Worm (Caenorhabditis elegans) whole organism, early embryonic: Measurements from ENCODE around the gene M57.1.

Experiments
- B0310.2 ChIP-seq: sonication (generic microtip); optimal IDR thresholded peaks from 2 replicates; lab custom pipeline; 2016; ENCODE audit warnings: mild to moderate bottlenecking, missing genetic modification characterization, missing compliant biosample characterization
- F13C5.2 ChIP-seq: sonication (generic microtip); optimal IDR thresholded peaks from 2 replicates; lab custom pipeline; 2017; ENCODE audit warnings: mild to moderate bottlenecking, missing genetic modification characterization, inconsistent platforms, missing compliant biosample characterization
- aly-1 ChIP-seq: sonication (generic microtip); optimal IDR thresholded peaks from 2 replicates; lab custom pipeline; 2016; ENCODE audit warnings: missing genetic modification characterization, missing compliant biosample characterization
- ama-1 ChIP-seq: fragments of 150-350 bp; optimal IDR thresholded peaks from 2 replicates; lab custom pipeline; 2014
- ceh-13 ChIP-seq: fragments of 200-800 bp; sonication (Bioruptor generic); optimal IDR thresholded peaks from 2 replicates; lab custom pipeline; 2018; ENCODE audit warnings: mild to moderate bottlenecking, missing genetic modification characterization, missing compliant biosample characterization
- ceh-36 ChIP-seq: sonication (generic microtip); optimal IDR thresholded peaks from 2 replicates; lab custom pipeline; 2016; ENCODE audit warnings: missing genetic modification characterization, inconsistent platforms, missing compliant biosample characterization
- ets-7 ChIP-seq: sonication (generic microtip); optimal IDR thresholded peaks from 2 replicates; lab custom pipeline; 2016; ENCODE audit warnings: missing genotype, missing genetic modification characterization, missing compliant biosample characterization
- flt-1 ChIP-seq: fragments of 200-800 bp; sonication (Bioruptor generic); IDR thresholded peaks from 2 replicates; pipeline ENCODE4 v1.3.6; 2022; ENCODE audit warnings: missing genetic modification characterization, missing compliant biosample characterization
- hmbx-1 ChIP-seq: sonication (generic microtip); optimal IDR thresholded peaks from 2 replicates; lab custom pipeline; 2016; ENCODE audit warnings: mild to moderate bottlenecking, missing genetic modification characterization, missing compliant biosample characterization
- hmg-4 ChIP-seq: fragments of 200-800 bp; sonication (Bioruptor generic); optimal IDR thresholded peaks from 2 replicates; lab custom pipeline; 2018; ENCODE audit warnings: mild to moderate bottlenecking, missing genetic modification characterization, missing compliant biosample characterization
- hnd-1 ChIP-seq: sonication (generic microtip); optimal IDR thresholded peaks from 2 replicates; lab custom pipeline; 2016; ENCODE audit warnings: missing genetic modification characterization, missing compliant biosample characterization
- pes-1 ChIP-seq: fragments of 200-800 bp; sonication (Bioruptor generic); IDR thresholded peaks from 2 replicates; pipeline ENCODE4 v1.3.6; 2022; ENCODE audit warnings: missing genetic modification reagents, missing genetic modification characterization, missing compliant biosample characterization
- scrt-1 ChIP-seq: fragments of 200-800 bp; sonication (Bioruptor generic); IDR thresholded peaks from 2 replicates; pipeline ENCODE4 v1.3.6; 2022; ENCODE audit warnings: missing genetic modification characterization, missing compliant biosample characterization
- sea-1 ChIP-seq: fragments of 200-800 bp; sonication (Bioruptor generic); conservative IDR thresholded peaks from 2 replicates; pipeline ENCODE4 v1.3.6; 2022; ENCODE audit warnings: missing genetic modification characterization, missing compliant biosample characterization
- tbx-11 ChIP-seq: fragments of 200-800 bp; sonication (Bioruptor generic); IDR thresholded peaks from 2 replicates; pipeline ENCODE4 v1.3.6; 2022; ENCODE audit warnings: missing genetic modification characterization, missing compliant biosample characterization
- tbx-37 ChIP-seq: fragments of 200-800 bp; sonication (Bioruptor generic); conservative IDR thresholded peaks from 2 replicates; pipeline ENCODE4 v1.3.6; 2022; ENCODE audit warnings: missing genetic modification reagents, missing genetic modification characterization, missing compliant biosample characterization
- tra-4 ChIP-seq: sonication (generic microtip); optimal IDR thresholded peaks from 2 replicates; lab custom pipeline; 2017; ENCODE audit warnings: missing genetic modification characterization, missing compliant biosample characterization

M57.1 gene

ce11 chrIV:3505940-3506339, 26.3 kb upstream of the M57.1 start:
- TF ChIP-seq ama-1 (lab: Kevin White, UChicago) = peak; percentile 41
- TF ChIP-seq F13C5.2 = no peak

- no peak for TF ChIP-seq tra-4
- TF ChIP-seq hnd-1 (tag; lab: Kevin White, UChicago) = no peak
- no peak for TF ChIP-seq sea-1
- no peak for TF ChIP-seq pes-1 (GFP tag; lab: Robert Waterston, UW)
- no peak for TF ChIP-seq ama-1 (lab: Kevin White, UChicago)
- no peak for TF ChIP-seq F13C5.2
- no peak for TF ChIP-seq hmg-4
- TF ChIP-seq B0310.2 (tag; lab: Kevin White, UChicago) = no peak
- no peak for TF ChIP-seq tbx-11 (GFP tag; lab: Robert Waterston, UW)
Measured at ce11 chrIV:3509477-3510063, 22.7 kb upstream of the M57.1 start, which contains the start of gene ced-10. ced-10 (minus strand) TSS chrIV:3509527.

ce11 chrIV:3514467-3514866, 17.8 kb upstream of the M57.1 start, which contains the start of gene tsg-101:
tsg-101 (minus strand) TSS chrIV:3514567.
- TF ChIP-seq B0310.2 (tag; lab: Kevin White, UChicago) (no peak), pes-1 (GFP tag; lab: Robert Waterston, UW) (no peak), tbx-11 (GFP tag; lab: Robert Waterston, UW) (no peak), hmbx-1 (tag; lab: Kevin White, UChicago) (no peak), ets-7 (tag; lab: Kevin White, UChicago) (no peak), tbx-37 (GFP tag; lab: Robert Waterston, UW) (no peak), sea-1 (no peak), F13C5.2 (no peak), aly-1 (tag; lab: Kevin White, UChicago) (no peak), ceh-36 (tag; lab: Kevin White, UChicago) (no peak), ceh-13 (no peak), hnd-1 (tag; lab: Kevin White, UChicago) (no peak)

ce11 chrIV:3515412-3516046, 16.7 kb upstream of the M57.1 start:
- TF ChIP-seq hmg-4 (peak; percentile 65), ama-1 (lab: Kevin White, UChicago) (no peak)

ce11 chrIV:3516586-3516985, 15.7 kb upstream of the M57.1 start, which contains the start of gene unc-33:
unc-33 (plus strand) TSS chrIV:3516886.
- no peak for TF ChIP-seq tra-4
- TF ChIP-seq ceh-36 (tag; lab: Kevin White, UChicago) = no peak
- TF ChIP-seq hmbx-1 (tag; lab: Kevin White, UChicago) = no peak
- no peak for TF ChIP-seq ama-1 (lab: Kevin White, UChicago)
- TF ChIP-seq scrt-1 (GFP tag; lab: Robert Waterston, UW) = no peak
- TF ChIP-seq tbx-11 (GFP tag; lab: Robert Waterston, UW) = no peak
- TF ChIP-seq tbx-37 (GFP tag; lab: Robert Waterston, UW) = no peak
- no peak for TF ChIP-seq aly-1 (tag; lab: Kevin White, UChicago)
- TF ChIP-seq F13C5.2 = no peak
- no peak for TF ChIP-seq ets-7 (tag; lab: Kevin White, UChicago)
- no peak for TF ChIP-seq hmg-4
- no peak for TF ChIP-seq pes-1 (GFP tag; lab: Robert Waterston, UW)
- TF ChIP-seq sea-1 = no peak
- no peak for TF ChIP-seq hnd-1 (tag; lab: Kevin White, UChicago)
- no peak for TF ChIP-seq B0310.2 (tag; lab: Kevin White, UChicago)
- TF ChIP-seq ceh-13 = no peak
- no peak for TF ChIP-seq flt-1 (GFP tag; lab: Robert Waterston, UW)

- no peak for TF ChIP-seq scrt-1 (GFP tag; lab: Robert Waterston, UW)
- no peak for TF ChIP-seq tra-4
- TF ChIP-seq B0310.2 (tag; lab: Kevin White, UChicago) = no peak
- TF ChIP-seq pes-1 (GFP tag; lab: Robert Waterston, UW) = no peak
- TF ChIP-seq sea-1 = no peak
- TF ChIP-seq F13C5.2 = no peak
- TF ChIP-seq ceh-36 (tag; lab: Kevin White, UChicago) = no peak
- TF ChIP-seq ama-1 (lab: Kevin White, UChicago) = no peak
- no peak for TF ChIP-seq hmbx-1 (tag; lab: Kevin White, UChicago)
- TF ChIP-seq aly-1 (tag; lab: Kevin White, UChicago) = no peak
- no peak for TF ChIP-seq hnd-1 (tag; lab: Kevin White, UChicago)
- TF ChIP-seq tbx-11 (GFP tag; lab: Robert Waterston, UW) = no peak
- TF ChIP-seq ceh-13 = no peak
- no peak for TF ChIP-seq hmg-4
- TF ChIP-seq flt-1 (GFP tag; lab: Robert Waterston, UW) = no peak
Measured at ce11 chrIV:3517582-3517981, 14.7 kb upstream of the M57.1 start.

ce11 chrIV:3519352-3519751, 12.9 kb upstream of the M57.1 start:
- no peak for TF ChIP-seq B0310.2 (tag; lab: Kevin White, UChicago)
- TF ChIP-seq hmg-4 = no peak
- no peak for TF ChIP-seq tra-4
- no peak for TF ChIP-seq aly-1 (tag; lab: Kevin White, UChicago)
- TF ChIP-seq tbx-37 (GFP tag; lab: Robert Waterston, UW) = no peak
- no peak for TF ChIP-seq ceh-13
- no peak for TF ChIP-seq ets-7 (tag; lab: Kevin White, UChicago)
- no peak for TF ChIP-seq F13C5.2
- no peak for TF ChIP-seq ama-1 (lab: Kevin White, UChicago)
- no peak for TF ChIP-seq sea-1
- no peak for TF ChIP-seq hnd-1 (tag; lab: Kevin White, UChicago)
- TF ChIP-seq tbx-11 (GFP tag; lab: Robert Waterston, UW) = no peak
- no peak for TF ChIP-seq scrt-1 (GFP tag; lab: Robert Waterston, UW)
- TF ChIP-seq hmbx-1 (tag; lab: Kevin White, UChicago) = no peak
